Worm (Caenorhabditis elegans): ENCODE measurements around the gene Y39G8B.1.

Gene Y39G8B.1

DNA sequence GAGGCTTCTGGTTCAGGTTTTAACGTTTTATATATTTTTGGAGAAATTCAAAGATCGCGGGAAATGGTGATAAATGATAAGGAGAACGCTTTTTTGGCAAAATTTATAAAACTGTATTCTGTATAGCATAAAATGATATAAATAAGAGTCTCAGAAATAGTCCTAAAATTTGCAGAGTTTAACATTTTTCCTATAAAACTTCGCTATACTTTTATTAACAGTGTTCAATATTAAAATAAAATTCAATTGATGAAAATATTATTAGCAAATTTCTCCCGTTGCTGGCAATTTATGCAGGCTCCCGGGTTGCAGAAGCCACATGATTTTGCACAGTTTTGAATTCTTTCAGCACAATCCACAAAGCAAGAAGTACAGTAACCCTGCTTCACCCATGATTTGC lies 25.4 kb upstream of the Y39G8B.1 start, which contains the start of gene F01D5.2:
Gene F01D5.2, minus strand, starts transcription at position 101 of the 400 bp plus-strand sequence.
- TF ChIP-seq M03D4.4 (tag; optimal IDR thresholded peaks at IDR 0.05) (no peak), lin-32 (GFP tag; optimal IDR thresholded peaks at IDR 0.05) (no peak), ztf-11 (tag; optimal IDR thresholded peaks at IDR 0.05) (no peak), lsy-2 (tag; optimal IDR thresholded peaks at IDR 0.05) (no peak), elt-3 (tag; optimal IDR thresholded peaks at IDR 0.05) (no peak)

DNA sequence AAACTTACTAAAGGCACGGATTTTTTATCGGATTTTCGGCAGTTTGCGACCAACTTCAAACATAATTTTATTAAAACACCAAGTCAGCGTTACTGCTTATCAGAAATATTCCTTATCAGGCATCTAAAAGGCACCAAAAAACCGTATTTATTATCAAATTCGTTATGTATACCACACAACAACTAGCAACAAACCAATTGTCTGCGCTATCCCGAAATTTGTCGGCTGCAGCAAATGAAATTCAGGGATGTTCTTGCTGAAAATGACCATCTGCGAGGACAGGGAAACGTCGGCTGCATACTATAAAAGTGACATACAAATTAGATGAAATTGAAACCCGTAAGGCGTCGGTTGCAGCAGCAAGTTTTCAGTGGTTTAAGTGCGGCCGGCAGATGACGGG lies 24.4 kb upstream of the Y39G8B.1 start:
- TF ChIP-seq hlh-1 (tag; optimal IDR thresholded peaks at IDR 0.05) (no peak), lsy-2 (tag; optimal IDR thresholded peaks at IDR 0.05) (no peak), nhr-76 (tag; optimal IDR thresholded peaks at IDR 0.05) (no peak), nhr-2 (tag; optimal IDR thresholded peaks at IDR 0.05) (no peak), unc-120 (tag; optimal IDR thresholded peaks at IDR 0.05; ENCODE audit: poor library complexity, severe bottlenecking) (no peak)

ce11 chrII:13997477-13997876 lies 23.9 kb upstream of the Y39G8B.1 start, which contains the start of gene F01D5.1:
Gene F01D5.1 (minus strand): TSS chrII:13997581.
- TF ChIP-seq unc-62 (GFP tag; optimal IDR thresholded peaks at IDR 0.05) = no peak
- TF ChIP-seq lsy-2 (tag; optimal IDR thresholded peaks at IDR 0.05) = no peak
- no peak for TF ChIP-seq mep-1 (tag; optimal IDR thresholded peaks at IDR 0.05)
- TF ChIP-seq lin-32 (GFP tag; optimal IDR thresholded peaks at IDR 0.05) = no peak
- no peak for TF ChIP-seq ces-1 (GFP tag; optimal IDR thresholded peaks at IDR 0.05)
- TF ChIP-seq ceh-83 (GFP tag; optimal IDR thresholded peaks at IDR 0.05) = no peak

- no peak for TF ChIP-seq blmp-1 (tag; optimal IDR thresholded peaks at IDR 0.05)
- no peak for TF ChIP-seq pha-4 (tag; optimal IDR thresholded peaks at IDR 0.05)
- no peak for TF ChIP-seq M03D4.4 (tag; optimal IDR thresholded peaks at IDR 0.05)
- TF ChIP-seq sptf-1 (tag; optimal IDR thresholded peaks at IDR 0.05) = no peak
- no peak for TF ChIP-seq lin-32 (GFP tag; optimal IDR thresholded peaks at IDR 0.05)
- no peak for TF ChIP-seq nhr-237 (tag; optimal IDR thresholded peaks at IDR 0.05)
- no peak for TF ChIP-seq ceh-43 (GFP tag; optimal IDR thresholded peaks at IDR 0.05)
- TF ChIP-seq snpc-4 (tag; optimal IDR thresholded peaks at IDR 0.05) = no peak
- no peak for TF ChIP-seq ces-1 (GFP tag; optimal IDR thresholded peaks at IDR 0.05)
- TF ChIP-seq flh-1 (GFP tag; optimal IDR thresholded peaks at IDR 0.05) = no peak
These were observed 21.3 kb upstream of the Y39G8B.1 start, which contains the start of gene Y39G8B.7 for ce11 chrII:13994934-13995333. Gene Y39G8B.7 (minus strand): TSS chrII:13995034.

- TF ChIP-seq elt-3 (tag; optimal IDR thresholded peaks at IDR 0.05) (no peak), ceh-39 (tag; optimal IDR thresholded peaks at IDR 0.05) (no peak), lin-32 (GFP tag; optimal IDR thresholded peaks at IDR 0.05) (no peak)
These were observed 18.1 kb upstream of the Y39G8B.1 start, which contains the start of gene Y39G8B.5 for ce11 chrII:13991741-13992140. Gene Y39G8B.5 (minus strand): TSS chrII:13991841.

ce11 chrII:13986061-13986460 lies 12.4 kb upstream of the Y39G8B.1 start:
- TF ChIP-seq tbx-8 (GFP tag; optimal IDR thresholded peaks at IDR 0.05) (peak; percentile 35), sptf-1 (tag; optimal IDR thresholded peaks at IDR 0.05) (peak; percentile 55), mls-2 (tag; optimal IDR thresholded peaks at IDR 0.05) (peak; percentile 54)

ce11 chrII:13984551-13984950 lies 10.9 kb upstream of the Y39G8B.1 start, which contains the start of gene sre-47:
Gene sre-47 (minus strand): TSS chrII:13984651.
- TF ChIP-seq unc-39 (tag; optimal IDR thresholded peaks at IDR 0.05) (no peak), unc-120 (tag; optimal IDR thresholded peaks at IDR 0.05; ENCODE audit: poor library complexity, severe bottlenecking) (no peak)

DNA sequence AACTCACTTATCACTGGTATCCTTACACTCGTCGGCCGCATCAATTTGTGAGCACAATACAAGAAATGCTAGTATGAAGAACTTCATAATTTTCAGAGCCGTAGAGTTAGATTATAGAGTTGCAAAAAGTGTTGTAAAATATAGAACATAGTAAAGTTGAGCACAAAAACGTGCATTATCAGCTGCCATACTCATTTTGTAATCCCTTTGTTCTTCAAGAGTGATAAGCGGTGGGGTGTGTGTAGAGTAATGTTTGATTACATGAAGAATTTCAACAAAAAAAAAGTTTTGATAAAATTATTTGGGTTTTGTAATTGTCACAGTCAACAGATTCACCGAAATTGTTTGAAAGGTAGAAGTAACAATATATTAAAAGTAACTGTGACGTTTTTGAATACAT lies 9.3 kb upstream of the Y39G8B.1 start, which contains the start of the genes Y39G8B.13 and Y39G8B.10:
Gene Y39G8B.13, minus strand, starts transcription at position 125 of the 400 bp plus-strand sequence.
Gene Y39G8B.10, minus strand, starts transcription at position 193 of the 400 bp plus-strand sequence.
- TF ChIP-seq nhr-2 (tag; optimal IDR thresholded peaks at IDR 0.05) (no peak), pha-4 (tag; optimal IDR thresholded peaks at IDR 0.05) (no peak), drap-1 (GFP tag; optimal IDR thresholded peaks at IDR 0.05) (no peak), mep-1 (tag; optimal IDR thresholded peaks at IDR 0.05) (no peak), unc-39 (tag; optimal IDR thresholded peaks at IDR 0.05) (no peak), hlh-1 (tag; optimal IDR thresholded peaks at IDR 0.05) (no peak), ceh-39 (tag; optimal IDR thresholded peaks at IDR 0.05) (no peak), nhr-12 (tag; optimal IDR thresholded peaks at IDR 0.05) (no peak), ceh-83 (GFP tag; optimal IDR thresholded peaks at IDR 0.05) (no peak), ceh-43 (GFP tag; optimal IDR thresholded peaks at IDR 0.05) (no peak), bed-3 (GFP tag; optimal IDR thresholded peaks at IDR 0.05) (no peak), sptf-1 (tag; optimal IDR thresholded peaks at IDR 0.05) (no peak), lin-13 (tag; optimal IDR thresholded peaks at IDR 0.05) (no peak), tbx-8 (GFP tag; optimal IDR thresholded peaks at IDR 0.05) (no peak), cnd-1 (tag; optimal IDR thresholded peaks at IDR 0.05) (no peak)

All from whole organism, mixed stage, embryonic.